Worm (Caenorhabditis elegans): ENCODE measurements around the gene K06A4.2.

The K06A4.2 gene

ce11 chrV:9507742-9508141 lies 23.7 kb downstream of the K06A4.2 start, which contains the start of gene acs-14:
TSS of gene acs-14 (plus strand) at chrV:9508132.
- TF ChIP-seq klf-2 (GFP tag; conservative IDR thresholded peaks at IDR 0.05): no peak
- TF ChIP-seq ztf-23 (GFP tag; IDR thresholded peaks at IDR 0.05): no peak
- TF ChIP-seq med-1 (GFP tag; optimal IDR thresholded peaks at IDR 0.05; ENCODE audit: insufficient read depth): no peak

DNA sequence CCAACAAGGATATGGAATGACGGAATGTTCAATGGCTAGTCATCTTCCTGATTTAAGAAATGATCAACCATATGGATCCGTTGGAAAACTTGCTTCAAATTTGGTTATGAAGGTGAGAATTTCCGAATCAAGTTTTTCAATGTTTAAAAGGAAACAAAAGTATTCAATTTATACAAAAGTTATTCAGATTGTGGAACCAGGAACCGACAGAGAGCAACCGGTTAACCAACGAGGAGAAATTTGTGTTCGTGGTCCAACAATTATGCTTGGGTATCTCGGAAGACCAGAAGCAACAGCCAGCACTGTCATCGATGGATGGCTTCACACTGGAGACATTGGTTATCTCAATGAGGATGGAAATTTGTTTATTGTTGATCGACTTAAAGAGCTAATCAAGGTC lies 25.6 kb downstream of the K06A4.2 start:
- TF ChIP-seq flt-1 (GFP tag; IDR thresholded peaks at IDR 0.05) (no peak), med-1 (GFP tag; optimal IDR thresholded peaks at IDR 0.05; ENCODE audit: insufficient read depth) (no peak), T22C8.4 (GFP tag; IDR thresholded peaks at IDR 0.05) (no peak), ztf-29 (GFP tag; IDR thresholded peaks at IDR 0.05) (no peak), klf-2 (GFP tag; conservative IDR thresholded peaks at IDR 0.05) (no peak), ztf-23 (GFP tag; IDR thresholded peaks at IDR 0.05) (no peak), cog-1 (tag; optimal IDR thresholded peaks at IDR 0.05) (no peak), ref-1 (GFP tag; conservative IDR thresholded peaks at IDR 0.05) (no peak), tab-1 (GFP tag; IDR thresholded peaks at IDR 0.05) (no peak)

DNA sequence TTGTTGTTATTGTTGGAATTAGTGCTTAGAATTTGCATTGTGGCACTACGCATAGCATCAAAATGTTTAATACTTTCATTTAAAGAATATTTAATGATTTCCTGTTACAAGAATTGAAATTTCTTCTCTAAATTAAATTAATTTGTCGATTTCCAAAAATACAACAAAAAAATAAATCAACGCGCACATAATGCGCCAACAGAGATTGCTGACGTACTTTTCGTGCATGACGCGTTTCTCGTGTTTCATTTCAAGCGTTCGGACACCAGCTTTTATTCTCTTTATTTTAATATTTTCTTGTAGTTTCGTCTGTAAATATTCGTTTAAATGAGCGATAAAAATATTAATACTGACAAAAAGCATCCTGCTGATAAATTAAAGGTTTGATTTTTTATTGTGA lies 29.6 kb downstream of the K06A4.2 start, which contains the start of gene eif-2Bdelta:
TSS of gene eif-2Bdelta (plus strand) at position 235 of the 400 bp plus-strand sequence.
- no peak for TF ChIP-seq med-1 (GFP tag; optimal IDR thresholded peaks at IDR 0.05; ENCODE audit: insufficient read depth)
- no peak for TF ChIP-seq klf-2 (GFP tag; conservative IDR thresholded peaks at IDR 0.05)

DNA sequence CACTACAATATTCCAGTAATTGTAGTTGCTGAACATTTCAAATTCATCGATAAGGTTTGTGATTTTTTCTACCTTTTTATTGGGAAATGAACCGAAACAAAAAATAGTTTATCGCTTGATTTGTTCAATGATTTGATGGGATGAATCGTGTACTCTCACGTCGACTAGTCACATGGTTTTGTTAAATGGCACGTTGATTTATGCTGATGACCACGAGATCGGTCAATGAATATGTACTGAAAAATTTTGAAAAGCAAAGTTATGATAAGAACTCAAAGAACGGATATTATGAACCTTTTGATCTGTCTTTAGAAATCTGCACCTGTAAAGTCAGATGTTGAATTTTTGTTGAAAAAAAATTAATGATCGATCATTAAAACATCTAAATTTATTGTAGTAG lies 32.3 kb downstream of the K06A4.2 start:
- no peak for TF ChIP-seq ref-1 (GFP tag; conservative IDR thresholded peaks at IDR 0.05)
- no peak for TF ChIP-seq flt-1 (GFP tag; IDR thresholded peaks at IDR 0.05)
- TF ChIP-seq ztf-23 (GFP tag; IDR thresholded peaks at IDR 0.05): no peak
- TF ChIP-seq tab-1 (GFP tag; IDR thresholded peaks at IDR 0.05): no peak
- TF ChIP-seq klf-2 (GFP tag; conservative IDR thresholded peaks at IDR 0.05): no peak
- no peak for TF ChIP-seq cog-1 (tag; optimal IDR thresholded peaks at IDR 0.05)
- no peak for TF ChIP-seq ztf-29 (GFP tag; IDR thresholded peaks at IDR 0.05)
- TF ChIP-seq T22C8.4 (GFP tag; IDR thresholded peaks at IDR 0.05): no peak
- TF ChIP-seq med-1 (GFP tag; optimal IDR thresholded peaks at IDR 0.05; ENCODE audit: insufficient read depth): no peak

- TF ChIP-seq ref-1 (GFP tag; conservative IDR thresholded peaks at IDR 0.05): no peak
- TF ChIP-seq ztf-29 (GFP tag; IDR thresholded peaks at IDR 0.05): no peak
- TF ChIP-seq tab-1 (GFP tag; IDR thresholded peaks at IDR 0.05): no peak
- no peak for TF ChIP-seq ztf-23 (GFP tag; IDR thresholded peaks at IDR 0.05)
- TF ChIP-seq flt-1 (GFP tag; IDR thresholded peaks at IDR 0.05): no peak
- no peak for TF ChIP-seq med-1 (GFP tag; optimal IDR thresholded peaks at IDR 0.05; ENCODE audit: insufficient read depth)
- no peak for TF ChIP-seq T22C8.4 (GFP tag; IDR thresholded peaks at IDR 0.05)
- TF ChIP-seq klf-2 (GFP tag; conservative IDR thresholded peaks at IDR 0.05): no peak
- no peak for TF ChIP-seq cog-1 (tag; optimal IDR thresholded peaks at IDR 0.05)
Observed at ce11 chrV:9518832-9519231, 34.8 kb downstream of the K06A4.2 start, which contains the start of gene C50F4.8. TSS of gene C50F4.8 (minus strand) at chrV:9518859.

DNA sequence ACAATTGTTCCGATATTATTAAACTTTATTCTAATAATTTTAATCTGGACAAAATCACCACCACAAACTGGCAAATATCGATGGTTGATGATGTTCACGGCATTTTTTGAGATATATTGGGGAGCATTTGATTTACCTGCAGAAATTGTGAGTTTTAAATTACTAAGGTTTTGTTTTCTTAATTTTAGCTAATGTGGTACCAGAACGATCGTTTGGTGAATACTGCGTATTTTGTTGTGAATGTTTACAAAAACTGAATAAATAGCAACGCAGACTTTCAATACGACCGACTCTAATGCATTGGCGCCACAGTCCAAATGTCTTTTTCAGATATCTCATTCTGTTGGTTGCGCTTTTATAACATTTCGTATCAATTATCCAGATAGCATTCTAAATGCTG lies 37.7 kb downstream of the K06A4.2 start:
- TF ChIP-seq klf-2 (GFP tag; conservative IDR thresholded peaks at IDR 0.05) (no peak), ztf-23 (GFP tag; IDR thresholded peaks at IDR 0.05) (no peak), med-1 (GFP tag; optimal IDR thresholded peaks at IDR 0.05; ENCODE audit: insufficient read depth) (no peak), T22C8.4 (GFP tag; IDR thresholded peaks at IDR 0.05) (no peak), ztf-29 (GFP tag; IDR thresholded peaks at IDR 0.05) (no peak), ref-1 (GFP tag; conservative IDR thresholded peaks at IDR 0.05) (no peak), cog-1 (tag; optimal IDR thresholded peaks at IDR 0.05) (no peak), tab-1 (GFP tag; IDR thresholded peaks at IDR 0.05) (no peak), flt-1 (GFP tag; IDR thresholded peaks at IDR 0.05) (no peak)

ce11 chrV:9524099-9524498 lies 40.1 kb downstream of the K06A4.2 start, which contains the start of gene C50F4.9:
TSS of gene C50F4.9 (minus strand) at chrV:9524199.
- no peak for TF ChIP-seq ztf-29 (GFP tag; IDR thresholded peaks at IDR 0.05)
- no peak for TF ChIP-seq flt-1 (GFP tag; IDR thresholded peaks at IDR 0.05)
- TF ChIP-seq T22C8.4 (GFP tag; IDR thresholded peaks at IDR 0.05): no peak
- TF ChIP-seq cog-1 (tag; optimal IDR thresholded peaks at IDR 0.05): no peak
- no peak for TF ChIP-seq med-1 (GFP tag; optimal IDR thresholded peaks at IDR 0.05; ENCODE audit: insufficient read depth)
- TF ChIP-seq ztf-23 (GFP tag; IDR thresholded peaks at IDR 0.05): no peak
- no peak for TF ChIP-seq ref-1 (GFP tag; conservative IDR thresholded peaks at IDR 0.05)
- no peak for TF ChIP-seq tab-1 (GFP tag; IDR thresholded peaks at IDR 0.05)
- no peak for TF ChIP-seq klf-2 (GFP tag; conservative IDR thresholded peaks at IDR 0.05)

ce11 chrV:9526470-9526869 lies 42.5 kb downstream of the K06A4.2 start, which contains the start of gene C50F4.1:
TSS of gene C50F4.1 (plus strand) at chrV:9526793.
- TF ChIP-seq med-1 (GFP tag; optimal IDR thresholded peaks at IDR 0.05; ENCODE audit: insufficient read depth) (no peak), ztf-29 (GFP tag; IDR thresholded peaks at IDR 0.05) (no peak), cog-1 (tag; optimal IDR thresholded peaks at IDR 0.05) (no peak), tab-1 (GFP tag; IDR thresholded peaks at IDR 0.05) (no peak), ref-1 (GFP tag; conservative IDR thresholded peaks at IDR 0.05) (no peak), T22C8.4 (GFP tag; IDR thresholded peaks at IDR 0.05) (no peak), klf-2 (GFP tag; conservative IDR thresholded peaks at IDR 0.05) (no peak), ztf-23 (GFP tag; IDR thresholded peaks at IDR 0.05) (no peak), flt-1 (GFP tag; IDR thresholded peaks at IDR 0.05) (no peak)

ce11 chrV:9527337-9527736 lies 43.3 kb downstream of the K06A4.2 start:
- TF ChIP-seq cog-1 (tag; optimal IDR thresholded peaks at IDR 0.05) (no peak), ref-1 (GFP tag; conservative IDR thresholded peaks at IDR 0.05) (no peak), flt-1 (GFP tag; IDR thresholded peaks at IDR 0.05) (no peak), med-1 (GFP tag; optimal IDR thresholded peaks at IDR 0.05; ENCODE audit: insufficient read depth) (no peak), klf-2 (GFP tag; conservative IDR thresholded peaks at IDR 0.05) (no peak), tab-1 (GFP tag; IDR thresholded peaks at IDR 0.05) (no peak), T22C8.4 (GFP tag; IDR thresholded peaks at IDR 0.05) (no peak), ztf-23 (GFP tag; IDR thresholded peaks at IDR 0.05) (no peak), ztf-29 (GFP tag; IDR thresholded peaks at IDR 0.05) (no peak)

DNA sequence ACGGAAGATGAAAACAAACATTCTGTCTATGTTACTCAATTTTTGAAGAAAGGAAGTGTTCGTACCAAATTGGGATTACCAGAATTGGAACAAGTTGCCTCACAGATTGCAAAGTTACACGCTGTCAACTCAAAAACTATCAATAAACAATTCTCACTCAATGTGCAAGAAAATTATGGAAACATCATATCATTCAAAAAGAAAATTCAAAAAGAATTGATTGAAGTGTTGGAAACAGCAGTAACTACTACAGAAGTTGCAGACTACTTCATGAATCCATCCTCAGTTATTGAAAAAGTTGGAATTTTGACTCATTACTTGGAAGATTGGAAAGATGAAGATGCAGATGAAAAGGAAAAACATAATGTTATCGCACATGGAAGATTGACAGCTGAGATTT lies 44.0 kb downstream of the K06A4.2 start:
- no peak for TF ChIP-seq med-1 (GFP tag; optimal IDR thresholded peaks at IDR 0.05; ENCODE audit: insufficient read depth)
- no peak for TF ChIP-seq cog-1 (tag; optimal IDR thresholded peaks at IDR 0.05)
- no peak for TF ChIP-seq tab-1 (GFP tag; IDR thresholded peaks at IDR 0.05)
- TF ChIP-seq ztf-23 (GFP tag; IDR thresholded peaks at IDR 0.05): no peak
- no peak for TF ChIP-seq ref-1 (GFP tag; conservative IDR thresholded peaks at IDR 0.05)
- no peak for TF ChIP-seq flt-1 (GFP tag; IDR thresholded peaks at IDR 0.05)
- TF ChIP-seq T22C8.4 (GFP tag; IDR thresholded peaks at IDR 0.05): no peak

Measured in whole organism, midembryonic.